Fruit fly (Drosophila melanogaster): ENCODE results near the gene sl.
A peak's percentile ranks its signal among the peaks of the same experiment; 100 is the strongest.

sl gene

DNA sequence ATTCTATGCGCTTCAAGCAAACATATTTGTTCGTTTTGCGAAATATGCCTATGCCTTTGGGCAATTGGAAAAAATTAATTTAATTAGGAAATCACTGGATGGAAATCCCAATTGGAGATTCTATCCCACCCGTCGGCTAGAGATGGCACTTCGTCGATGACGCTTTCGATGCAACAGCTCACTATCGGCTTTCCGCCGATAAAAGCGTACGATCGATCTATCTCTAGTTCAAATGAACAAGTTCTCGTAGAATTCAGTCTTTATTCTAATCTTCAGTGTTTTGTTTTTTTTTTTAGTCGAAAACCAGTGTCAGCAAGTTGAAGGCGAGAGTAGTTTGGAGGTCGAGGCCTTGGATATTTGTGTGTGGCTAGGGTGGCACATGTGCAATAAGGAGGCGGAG, 27.1 kb upstream of the sl start, which contains the start of the genes CG9917 and CG32579 (continued):
- TF ChIP-seq CG7963 (GFP tag; IDR thresholded peaks at IDR 0.05; ENCODE audit: partially characterized antibody) (peak; percentile 79), Rfx (GFP tag; IDR thresholded peaks at IDR 0.05) (peak; percentile 38; the same call in 1 of the 2 replicates), org-1 (GFP tag; optimal IDR thresholded peaks at IDR 0.05) (no peak), CG1602 (GFP tag; optimal IDR thresholded peaks at IDR 0.05) (no peak), CG7271 (tag; optimal IDR thresholded peaks at IDR 0.05) (no peak), inv (GFP tag; IDR thresholded peaks at IDR 0.05; ENCODE audit: partially characterized antibody) (peak; percentile 66), lmd (GFP tag; IDR thresholded peaks at IDR 0.05) (no peak), CG13287 (GFP tag; IDR thresholded peaks at IDR 0.05; ENCODE audit: partially characterized antibody) (peak; percentile 85), luna (GFP tag; optimal IDR thresholded peaks at IDR 0.05) (no peak), so (GFP tag; IDR thresholded peaks at IDR 0.05) (no peak), ham (GFP tag; IDR thresholded peaks at IDR 0.05) (no peak), pfk (GFP tag; optimal IDR thresholded peaks at IDR 0.05) (peak; percentile 59), mld (GFP tag; IDR thresholded peaks at IDR 0.05; ENCODE audit: partially characterized antibody) (peak; percentile 71; the same call in 2 of the 3 replicates), CG3726 (GFP tag; IDR thresholded peaks at IDR 0.05) (no peak), her (GFP tag; optimal IDR thresholded peaks at IDR 0.05) (no peak), CG17328 (GFP tag; IDR thresholded peaks at IDR 0.05) (peak; percentile 31; the same call in 1 of the 2 replicates), sim (GFP tag; IDR thresholded peaks at IDR 0.05) (no peak), Med (GFP tag) (peak; percentile 28), CG33213 (GFP tag; optimal IDR thresholded peaks at IDR 0.05) (peak; percentile 18), sob (GFP tag; IDR thresholded peaks at IDR 0.05) (no peak), lola (GFP tag; optimal IDR thresholded peaks at IDR 0.05) (no peak), Ets97D (GFP tag; optimal IDR thresholded peaks at IDR 0.05) (peak; percentile 55), Myb (GFP tag; optimal IDR thresholded peaks at IDR 0.05) (peak; percentile 0), ro (GFP tag; IDR thresholded peaks at IDR 0.05) (no peak), psq (GFP tag; optimal IDR thresholded peaks at IDR 0.05) (no peak), CG3995 (GFP tag; optimal IDR thresholded peaks at IDR 0.05) (peak; percentile 80), chinmo (GFP tag; IDR thresholded peaks at IDR 0.05; ENCODE audit: partially characterized antibody) (peak; percentile 83; the same call in 2 of the 4 replicates), Vsx1 (GFP tag; optimal IDR thresholded peaks at IDR 0.05) (no peak), CG17186 (GFP tag; optimal IDR thresholded peaks at IDR 0.05) (peak; percentile 20), CG8765 (GFP tag; IDR thresholded peaks at IDR 0.05) (no peak), CG4820 (GFP tag; optimal IDR thresholded peaks at IDR 0.05) (no peak), vvl (GFP tag; IDR thresholded peaks at IDR 0.05) (peak; percentile 47; the same call in 1 of the 2 replicates), NC2β (GFP tag; optimal IDR thresholded peaks at IDR 0.05) (no peak), hbn (GFP tag; IDR thresholded peaks at IDR 0.05; ENCODE audit: partially characterized antibody) (peak; percentile 76), trem (tag; optimal IDR thresholded peaks at IDR 0.05) (no peak), knrl (GFP tag; IDR thresholded peaks at IDR 0.05; ENCODE audit: partially characterized antibody) (peak; percentile 76), CG3281 (GFP tag; optimal IDR thresholded peaks at IDR 0.05) (no peak), wdn (GFP tag; IDR thresholded peaks at IDR 0.05) (no peak), CG6791 (GFP tag; IDR thresholded peaks at IDR 0.05; ENCODE audit: partially characterized antibody) (peak; percentile 86), CG2129 (GFP tag; IDR thresholded peaks at IDR 0.05; ENCODE audit: partially characterized antibody) (peak; percentile 35; the same call in 1 of the 2 replicates), Dref (GFP tag; IDR thresholded peaks at IDR 0.05) (peak; percentile 92), CG30020 (tag; optimal IDR thresholded peaks at IDR 0.05) (peak; percentile 28), grn (GFP tag; optimal IDR thresholded peaks at IDR 0.05) (peak; percentile 7), kah (GFP tag; optimal IDR thresholded peaks at IDR 0.05) (no peak), CG42726 (GFP tag; IDR thresholded peaks at IDR 0.05; ENCODE audit: partially characterized antibody) (peak; percentile 72; the same call in 1 of the 2 replicates), pb (GFP tag; optimal IDR thresholded peaks at IDR 0.05) (no peak), Sry-δ (GFP tag; optimal IDR thresholded peaks at IDR 0.05) (peak; percentile 93), HmgZ (tag; optimal IDR thresholded peaks at IDR 0.05) (peak; percentile 67), seq (GFP tag; IDR thresholded peaks at IDR 0.05) (no peak), Sin3A (optimal IDR thresholded peaks at IDR 0.05) (peak; percentile 32), Drgx (GFP tag; IDR thresholded peaks at IDR 0.05) (no peak)

All from whole organism, embryonic.